Fruit fly (Drosophila melanogaster): ENCODE data around the gene mask.

DNA sequence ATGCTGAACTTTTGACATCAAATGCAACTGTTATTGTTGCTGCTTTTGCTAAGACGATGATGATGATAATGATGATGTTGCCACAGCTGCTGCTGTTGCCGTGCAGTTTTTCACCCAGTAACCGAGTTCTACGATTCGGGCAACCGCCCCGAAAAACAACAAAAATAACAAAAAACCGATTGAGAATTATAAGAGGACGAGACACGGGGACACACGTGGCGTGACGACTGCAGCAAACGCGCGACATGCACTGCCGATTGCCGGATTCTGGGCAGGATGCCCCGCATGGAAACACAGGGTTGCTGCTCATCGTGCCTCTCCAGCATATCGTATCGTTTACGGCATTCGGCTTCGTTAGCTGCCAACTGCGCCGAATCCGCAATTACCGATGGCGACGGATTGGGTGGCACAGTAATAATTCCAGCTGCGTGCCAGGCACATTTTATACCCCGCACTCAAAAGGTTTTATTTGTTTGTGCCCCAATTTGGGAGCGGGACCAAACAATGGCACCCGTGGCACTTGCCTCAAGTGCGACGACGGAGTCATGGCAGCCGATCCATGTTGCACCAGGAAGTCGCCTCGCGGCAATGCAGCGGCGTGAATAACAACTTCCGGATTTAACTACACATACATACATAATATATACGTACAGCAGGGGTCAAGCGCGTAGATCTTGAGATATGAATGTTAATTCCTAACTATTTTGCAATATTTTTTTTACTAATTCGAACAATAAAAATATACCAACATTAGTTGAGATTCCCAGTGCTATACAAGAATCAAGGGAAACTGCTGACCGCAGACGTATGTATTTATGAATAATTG, 33.4 kb downstream of the mask start:
- TF ChIP-seq Myc (optimal IDR thresholded peaks at IDR 0.05), result no peak
- TF ChIP-seq Sin3A (optimal IDR thresholded peaks at IDR 0.05), result no peak
- TF ChIP-seq insv (optimal IDR thresholded peaks at IDR 0.05), result no peak
